Worm (Caenorhabditis elegans) whole organism, L3 larva: Measurements from ENCODE around the gene Y72A10A.1.

ENCODE experiments used
- R02D3.7 ChIP-seq: fragments of 150-350 bp; optimal IDR thresholded peaks from 2 replicates; lab custom pipeline; 2014; ENCODE audit warnings: missing biosample characterization, missing genetic modification characterization
- ZK546.5 ChIP-seq: sonication (generic microtip); optimal IDR thresholded peaks from 2 replicates; lab custom pipeline; 2017; ENCODE audit warnings: missing biosample characterization, missing genetic modification characterization
- aly-2 ChIP-seq: fragments of 150-350 bp; optimal IDR thresholded peaks from 2 replicates; lab custom pipeline; 2014; ENCODE audit warnings: missing biosample characterization, missing genetic modification characterization
- ama-1 ChIP-seq: fragments of 150-350 bp; optimal IDR thresholded peaks from 2 replicates; lab custom pipeline; 2018
- ceh-16 ChIP-seq: sonication (generic microtip); optimal IDR thresholded peaks from 2 replicates; lab custom pipeline; 2017; ENCODE audit warnings: missing biosample characterization, missing genetic modification characterization
- ceh-28 ChIP-seq: fragments of 150-350 bp; optimal IDR thresholded peaks from 2 replicates; lab custom pipeline; 2014; ENCODE audit warnings: missing biosample characterization, missing genetic modification reagents, missing genetic modification characterization
- ceh-9 ChIP-seq: sonication (generic microtip); optimal IDR thresholded peaks from 2 replicates; lab custom pipeline; 2018; ENCODE audit warnings: missing biosample characterization, missing genetic modification characterization
- daf-12 ChIP-seq: fragments of 150-350 bp; optimal IDR thresholded peaks from 2 replicates; lab custom pipeline; 2014; ENCODE audit warnings: missing biosample characterization, missing genetic modification reagents, missing genetic modification characterization
- egl-27 ChIP-seq: sonication (generic microtip); optimal IDR thresholded peaks from 4 replicates; lab custom pipeline; 2017; ENCODE audit warnings: missing biosample characterization, missing genetic modification reagents, missing genetic modification characterization
- egl-5 ChIP-seq: fragments of 150-350 bp; optimal IDR thresholded peaks from 2 replicates; lab custom pipeline; 2017; ENCODE audit warnings: missing biosample characterization, missing genetic modification reagents, missing genetic modification characterization, inconsistent platforms
- elt-1 ChIP-seq: fragments of 150-350 bp; optimal IDR thresholded peaks from 2 replicates; lab custom pipeline; 2014; ENCODE audit warnings: missing biosample characterization, missing genetic modification characterization
- elt-2 ChIP-seq: sonication (generic microtip); optimal IDR thresholded peaks from 2 replicates; lab custom pipeline; 2016; ENCODE audit warnings: missing genetic modification reagents, mild to moderate bottlenecking, missing genetic modification characterization, missing compliant biosample characterization
- elt-3 ChIP-seq, 3 experiments: fragments of 150-350 bp in 1 of 3; sonication (generic microtip) in 2 of 3; optimal IDR thresholded peaks; 2 replicates in 2 of 3; 4 replicates in 1 of 3; lab custom pipeline; 2014 to 2017; ENCODE audit warnings: missing biosample characterization in 3 of 3, missing genetic modification characterization in 3 of 3
- eor-1 ChIP-seq, 2 experiments: fragments of 150-350 bp; optimal IDR thresholded peaks; 2 replicates each; lab custom pipeline; 2014 to 2018; ENCODE audit warnings: missing biosample characterization in 2 of 2, missing genetic modification characterization in 2 of 2
- fkh-10 ChIP-seq: sonication (generic microtip); optimal IDR thresholded peaks from 2 replicates; lab custom pipeline; 2017; ENCODE audit warnings: missing biosample characterization, missing genetic modification reagents, missing genetic modification characterization
- fkh-2 ChIP-seq: fragments of 150-350 bp; optimal IDR thresholded peaks from 2 replicates; lab custom pipeline; 2014; ENCODE audit warnings: missing biosample characterization, missing genetic modification reagents, missing genetic modification characterization
- jun-1 ChIP-seq: fragments of 150-350 bp; optimal IDR thresholded peaks from 2 replicates; lab custom pipeline; 2014; ENCODE audit warnings: missing biosample characterization, missing genetic modification reagents, missing genetic modification characterization
- lsy-12 ChIP-seq: sonication (generic microtip); optimal IDR thresholded peaks from 2 replicates; lab custom pipeline; 2016; ENCODE audit warnings: mild to moderate bottlenecking, missing genetic modification characterization, missing compliant biosample characterization
- mdl-1 ChIP-seq: fragments of 150-350 bp; optimal IDR thresholded peaks from 2 replicates; lab custom pipeline; 2014; ENCODE audit warnings: missing biosample characterization, missing genetic modification characterization
- nfya-1 ChIP-seq: sonication (generic microtip); optimal IDR thresholded peaks from 2 replicates; lab custom pipeline; 2017; ENCODE audit warnings: missing genetic modification characterization, mild to moderate bottlenecking, missing compliant biosample characterization, antibody characterized with exemption, moderate library complexity; ENCODE audit not compliant: insufficient read depth
- nhr-11 ChIP-seq: fragments of 150-350 bp; optimal IDR thresholded peaks from 2 replicates; lab custom pipeline; 2014; ENCODE audit warnings: missing biosample characterization, missing genetic modification characterization
- nhr-12 ChIP-seq: fragments of 150-350 bp; optimal IDR thresholded peaks from 2 replicates; lab custom pipeline; 2014; ENCODE audit warnings: missing biosample characterization, missing genetic modification characterization
- nhr-23 ChIP-seq: fragments of 150-350 bp; optimal IDR thresholded peaks from 2 replicates; lab custom pipeline; 2014; ENCODE audit warnings: missing biosample characterization, missing genetic modification reagents, missing genetic modification characterization
- nhr-237 ChIP-seq: fragments of 150-350 bp; optimal IDR thresholded peaks from 2 replicates; lab custom pipeline; 2014; ENCODE audit warnings: missing biosample characterization, missing genetic modification characterization
- nhr-25 ChIP-seq: sonication (generic microtip); optimal IDR thresholded peaks from 2 replicates; lab custom pipeline; 2017; ENCODE audit warnings: missing biosample characterization, missing genetic modification characterization
- nhr-28 ChIP-seq: fragments of 150-350 bp; optimal IDR thresholded peaks from 2 replicates; lab custom pipeline; 2014; ENCODE audit warnings: missing biosample characterization, missing genetic modification characterization
- nhr-43 ChIP-seq: sonication (generic microtip); optimal IDR thresholded peaks from 2 replicates; lab custom pipeline; 2016; ENCODE audit warnings: mild to moderate bottlenecking, missing genetic modification characterization, missing compliant biosample characterization; ENCODE audit not compliant: poor library complexity, severe bottlenecking
- nhr-67 ChIP-seq: fragments of 150-350 bp; optimal IDR thresholded peaks from 2 replicates; lab custom pipeline; 2014; ENCODE audit warnings: missing biosample characterization, missing genetic modification characterization
- pha-4 ChIP-seq: fragments of 150-350 bp; optimal IDR thresholded peaks from 2 replicates; lab custom pipeline; 2014; ENCODE audit warnings: missing biosample characterization, missing genetic modification reagents, missing genetic modification characterization
- sea-2 ChIP-seq: fragments of 150-350 bp; sonication (generic microtip); optimal IDR thresholded peaks from 4 replicates; lab custom pipeline; 2014; ENCODE audit warnings: missing biosample characterization, missing genetic modification reagents, missing genetic modification characterization
- skn-1 ChIP-seq: fragments of 150-350 bp; optimal IDR thresholded peaks from 2 replicates; lab custom pipeline; 2014; ENCODE audit warnings: missing biosample characterization, missing genetic modification characterization
- snpc-4 ChIP-seq: fragments of 150-350 bp; optimal IDR thresholded peaks from 2 replicates; lab custom pipeline; 2014; ENCODE audit warnings: missing biosample characterization, missing genetic modification characterization
- tbx-2 ChIP-seq: sonication (generic microtip); optimal IDR thresholded peaks from 2 replicates; lab custom pipeline; 2016; ENCODE audit warnings: mild to moderate bottlenecking, missing genetic modification characterization, missing compliant biosample characterization
- unc-39 ChIP-seq: sonication (generic microtip); optimal IDR thresholded peaks from 4 replicates; lab custom pipeline; 2017; ENCODE audit warnings: missing biosample characterization, missing genetic modification characterization
- unc-62 ChIP-seq: fragments of 150-350 bp; sonication (generic microtip); optimal IDR thresholded peaks from 4 replicates; lab custom pipeline; 2014; ENCODE audit warnings: missing biosample characterization, missing genetic modification reagents, missing genetic modification characterization
- zag-1 ChIP-seq: fragments of 150-350 bp; optimal IDR thresholded peaks from 2 replicates; lab custom pipeline; 2014; ENCODE audit warnings: missing biosample characterization, missing genetic modification characterization

Gene Y72A10A.1

ce11 chrX:6115502-6115901 lies 22.6 kb downstream of the Y72A10A.1 start, which contains the start of gene C15H9.3:
TSS of gene C15H9.3 (plus strand) at chrX:6115802.
- TF ChIP-seq fkh-2 (tag; lab: Kevin White, UChicago): no peak
- TF ChIP-seq, all 47 proteins: peak for 0

- TF ChIP-seq nhr-12 (tag; lab: Kevin White, UChicago) (no peak), elt-2 (peak; percentile 54)
Measured at ce11 chrX:6112817-6113216, 25.3 kb downstream of the Y72A10A.1 start, which contains the start of gene prx-3. TSS of gene prx-3 (minus strand) at chrX:6112917.

ce11 chrX:6109288-6109770 lies 28.8 kb downstream of the Y72A10A.1 start, which contains the start of gene kynu-1:
TSS of gene kynu-1 (minus strand) at chrX:6109338.
- no peak for TF ChIP-seq eor-1 (tag; optimal IDR thresholded peaks at IDR 0.05; lab: Kevin White, UChicago)
- no peak for TF ChIP-seq pha-4
- TF ChIP-seq nhr-23 (tag; lab: Kevin White, UChicago): peak; percentile 53
- no peak for TF ChIP-seq unc-62 (GFP tag; lab: Kevin White, UChicago)
- no peak for TF ChIP-seq zag-1 (tag; lab: Kevin White, UChicago)
- TF ChIP-seq skn-1 (tag; lab: Kevin White, UChicago): no peak
- TF ChIP-seq elt-2: peak; percentile 57
- TF ChIP-seq egl-5 (tag; lab: Kevin White, UChicago): no peak
- TF ChIP-seq ceh-28 (tag; lab: Kevin White, UChicago): peak; percentile 66
- TF ChIP-seq nhr-25 (tag; lab: Kevin White, UChicago): no peak
- TF ChIP-seq R02D3.7 (tag; lab: Kevin White, UChicago): no peak
- TF ChIP-seq sea-2 (GFP tag; lab: Kevin White, UChicago): no peak
- TF ChIP-seq egl-27: no peak
- TF ChIP-seq elt-1: peak; percentile 81
- TF ChIP-seq snpc-4 (tag; lab: Kevin White, UChicago): no peak
- no peak for TF ChIP-seq aly-2 (tag; lab: Kevin White, UChicago)
- no peak for TF ChIP-seq ZK546.5 (tag; lab: Kevin White, UChicago)
- no peak for TF ChIP-seq nhr-28 (tag; lab: Kevin White, UChicago)
- TF ChIP-seq ceh-16 (tag; lab: Kevin White, UChicago): no peak
- TF ChIP-seq mdl-1 (tag; lab: Kevin White, UChicago): no peak
- peak; percentile 32 for TF ChIP-seq nhr-43
- no peak for TF ChIP-seq lsy-12 (tag; lab: Kevin White, UChicago)
- TF ChIP-seq ama-1 (lab: Kevin White, UChicago): no peak

- TF ChIP-seq ceh-28 (tag; lab: Kevin White, UChicago) (no peak), nhr-237 (tag; lab: Kevin White, UChicago) (no peak), ceh-9 (tag; lab: Kevin White, UChicago) (no peak), elt-2 (no peak), egl-27 (no peak), unc-39 (tag; lab: Kevin White, UChicago) (no peak), ceh-16 (tag; lab: Kevin White, UChicago) (no peak), nhr-25 (tag; lab: Kevin White, UChicago) (no peak), elt-3 (tag; optimal IDR thresholded peaks at IDR 0.05; lab: Kevin White, UChicago) (no peak), tbx-2 (tag; lab: Kevin White, UChicago) (no peak), nhr-43 (no peak), fkh-10 (GFP tag; lab: Kevin White, UChicago) (no peak), R02D3.7 (tag; lab: Kevin White, UChicago) (no peak), sea-2 (GFP tag; lab: Kevin White, UChicago) (no peak), skn-1 (tag; lab: Kevin White, UChicago) (no peak), eor-1 (tag; optimal IDR thresholded peaks at IDR 0.05; lab: Kevin White, UChicago) (no peak), daf-12 (tag; lab: Kevin White, UChicago) (no peak)
Measured at ce11 chrX:6107962-6108361, 30.2 kb downstream of the Y72A10A.1 start.

- TF ChIP-seq tbx-2 (tag; lab: Kevin White, UChicago) (no peak), nhr-237 (tag; lab: Kevin White, UChicago) (no peak), nfya-1 (tag; lab: Kevin White, UChicago) (no peak), nhr-23 (tag; lab: Kevin White, UChicago) (no peak), nhr-11 (tag; lab: Kevin White, UChicago) (no peak), pha-4 (no peak), jun-1 (tag; lab: Kevin White, UChicago) (no peak), unc-39 (tag; lab: Kevin White, UChicago) (no peak), nhr-67 (no peak), ceh-9 (tag; lab: Kevin White, UChicago) (no peak), nhr-25 (tag; lab: Kevin White, UChicago) (no peak)
Measured at ce11 chrX:6103297-6103696, 34.8 kb downstream of the Y72A10A.1 start, which contains the start of gene C15H9.11. TSS of gene C15H9.11 (minus strand) at chrX:6103397.
